Fruit fly (Drosophila melanogaster): Measurements from ENCODE around the gene Fur1.

The Fur1 gene

DNA sequence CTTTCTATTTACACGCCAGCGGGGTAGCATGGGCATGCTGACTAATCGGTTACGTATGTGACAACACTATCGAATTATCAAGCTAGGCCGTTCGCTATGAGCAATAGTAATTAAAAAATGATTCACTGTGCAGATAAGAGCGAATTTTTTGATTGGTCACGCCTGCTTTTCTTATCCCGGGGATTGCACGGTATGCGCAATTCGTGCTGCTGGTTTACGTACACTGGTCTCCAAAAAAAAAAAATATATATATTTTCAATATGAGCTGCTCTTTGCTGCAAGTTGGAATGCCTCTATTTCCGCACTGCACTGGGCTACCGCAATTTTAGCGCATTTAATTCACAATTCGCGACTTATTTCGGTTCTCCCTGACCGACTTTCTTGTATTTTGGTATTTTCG is 17.5 kb upstream of the Fur1 start (continued):
- TF ChIP-seq CG13424 (tag; optimal IDR thresholded peaks at IDR 0.05) = no peak
- no peak for TF ChIP-seq her (GFP tag; optimal IDR thresholded peaks at IDR 0.05)
- TF ChIP-seq gcm (GFP tag; optimal IDR thresholded peaks at IDR 0.05) = no peak
- no peak for TF ChIP-seq phol (tag; optimal IDR thresholded peaks at IDR 0.05)
- TF ChIP-seq CG5180 (GFP tag; optimal IDR thresholded peaks at IDR 0.05) = no peak
- TF ChIP-seq CG12942 (GFP tag; optimal IDR thresholded peaks at IDR 0.05) = no peak
- no peak for TF ChIP-seq GATAe (GFP tag; conservative IDR thresholded peaks at IDR 0.05)
- no peak for TF ChIP-seq p53 (GFP tag; optimal IDR thresholded peaks at IDR 0.05)
- TF ChIP-seq CG1792 (GFP tag; optimal IDR thresholded peaks at IDR 0.05) = no peak
- no peak for TF ChIP-seq nerfin-2 (GFP tag; IDR thresholded peaks at IDR 0.05; ENCODE audit: partially characterized antibody)
- TF ChIP-seq Dref (GFP tag; IDR thresholded peaks at IDR 0.05) = no peak
- no peak for TF ChIP-seq Usf (GFP tag; optimal IDR thresholded peaks at IDR 0.05)
- TF ChIP-seq tx (GFP tag; optimal IDR thresholded peaks at IDR 0.05) = no peak
- peak; percentile 30 for TF ChIP-seq CG7839 (tag; optimal IDR thresholded peaks at IDR 0.05)
- no peak for TF ChIP-seq crc (GFP tag; optimal IDR thresholded peaks at IDR 0.05)
- no peak for TF ChIP-seq Doc3 (GFP tag; IDR thresholded peaks at IDR 0.05; ENCODE audit: partially characterized antibody)
- TF ChIP-seq CG10366 (GFP tag; IDR thresholded peaks at IDR 0.05) = peak; percentile 24
- no peak for TF ChIP-seq CG12155 (GFP tag; optimal IDR thresholded peaks at IDR 0.05)
- TF ChIP-seq aop (GFP tag; IDR thresholded peaks at IDR 0.05) = no peak
- TF ChIP-seq CG17385 (GFP tag; optimal IDR thresholded peaks at IDR 0.05) = no peak
- TF ChIP-seq tin (GFP tag; optimal IDR thresholded peaks at IDR 0.05) = no peak
- TF ChIP-seq Side (GFP tag; optimal IDR thresholded peaks at IDR 0.05) = no peak
- TF ChIP-seq Sry-β (GFP tag; optimal IDR thresholded peaks at IDR 0.05) = no peak
- TF ChIP-seq Nf-YC (tag; optimal IDR thresholded peaks at IDR 0.05) = peak; percentile 86
- TF ChIP-seq Atf6 (GFP tag; IDR thresholded peaks at IDR 0.05) = no peak
- no peak for TF ChIP-seq otp (GFP tag; IDR thresholded peaks at IDR 0.05)
- no peak for TF ChIP-seq CG9215 (GFP tag; IDR thresholded peaks at IDR 0.05)
- TF ChIP-seq CG9817 (tag; optimal IDR thresholded peaks at IDR 0.05) = no peak
- no peak for TF ChIP-seq CG3065 (GFP tag; optimal IDR thresholded peaks at IDR 0.05)
- TF ChIP-seq CG15073 (GFP tag; optimal IDR thresholded peaks at IDR 0.05) = no peak
- TF ChIP-seq Hr51 (GFP tag; optimal IDR thresholded peaks at IDR 0.05) = peak in 1 of 2 experiments; percentile 48
- TF ChIP-seq CG7987 (GFP tag; optimal IDR thresholded peaks at IDR 0.05) = no peak
- no peak for TF ChIP-seq ato (GFP tag; IDR thresholded peaks at IDR 0.05; ENCODE audit: partially characterized antibody)
- no peak for TF ChIP-seq caup (GFP tag; optimal IDR thresholded peaks at IDR 0.05; ENCODE audit: severe bottlenecking)
- TF ChIP-seq jumu (GFP tag; optimal IDR thresholded peaks at IDR 0.05) = no peak
- no peak for TF ChIP-seq CG10321 (GFP tag; IDR thresholded peaks at IDR 0.05)
- TF ChIP-seq Opbp (GFP tag; IDR thresholded peaks at IDR 0.05; ENCODE audit: partially characterized antibody) = no peak
- TF ChIP-seq Awh (GFP tag; IDR thresholded peaks at IDR 0.05) = no peak
- TF ChIP-seq CG2116 (GFP tag; optimal IDR thresholded peaks at IDR 0.05) = no peak
- TF ChIP-seq Ets97D (GFP tag; optimal IDR thresholded peaks at IDR 0.05) = no peak
- no peak for TF ChIP-seq cwo (GFP tag; optimal IDR thresholded peaks at IDR 0.05)
- TF ChIP-seq fru (optimal IDR thresholded peaks at IDR 0.05) = no peak
- TF ChIP-seq CG14441 (GFP tag; IDR thresholded peaks at IDR 0.05) = 0 out of 2 replicates have a peak, but pooled peaks have one; percentile 11
- TF ChIP-seq CHES-1-like (GFP tag; optimal IDR thresholded peaks at IDR 0.05) = no peak
- peak; percentile 52 for TF ChIP-seq CG6689 (GFP tag; IDR thresholded peaks at IDR 0.05)
- TF ChIP-seq Meics (GFP tag; optimal IDR thresholded peaks at IDR 0.05) = peak; percentile 24
- TF ChIP-seq fd3F (GFP tag; optimal IDR thresholded peaks at IDR 0.05) = no peak
- TF ChIP-seq MTF-1 (GFP tag; optimal IDR thresholded peaks at IDR 0.05; ENCODE audit: borderline replicate concordance) = no peak
- no peak for TF ChIP-seq Hsf (GFP tag; optimal IDR thresholded peaks at IDR 0.05)
- TF ChIP-seq H2.0 (GFP tag; IDR thresholded peaks at IDR 0.05) = no peak
- TF ChIP-seq cas (GFP tag; IDR thresholded peaks at IDR 0.05) = no peak
- TF ChIP-seq B-H2 (GFP tag; optimal IDR thresholded peaks at IDR 0.05) = no peak
